Fruit fly (Drosophila melanogaster) whole organism, wandering third instar larva: ENCODE data around the gene CG43145.

Experiments used
- CG9705 ChIP-seq: fragments of 200-800 bp; sonication (Bioruptor generic); optimal IDR thresholded peaks from 2 replicates; lab custom pipeline; 2018; ENCODE audit warnings: missing biosample characterization, mild to moderate bottlenecking, missing genetic modification characterization
- pan ChIP-seq: fragments of >200 bp; optimal IDR thresholded peaks from 2 replicates; lab custom pipeline; 2017
- psq ChIP-seq: fragments of 200-800 bp; sonication (Bioruptor generic); optimal IDR thresholded peaks from 3 replicates; lab custom pipeline; 2017; ENCODE audit warnings: missing biosample characterization, mild to moderate bottlenecking, missing genetic modification characterization, moderate library complexity
- usp ChIP-seq: fragments of >200 bp; optimal IDR thresholded peaks from 2 replicates; lab custom pipeline; 2017; ENCODE audit warnings: missing biosample characterization, missing genetic modification characterization

- TF ChIP-seq pan (lab: Kevin White, UChicago) (no peak), usp (no peak), psq (GFP tag; lab: Kevin White, UChicago) (no peak), CG9705 (GFP tag; lab: Kevin White, UChicago) (no peak)
These were observed 3.9 kb upstream of the CG43145 start, which contains the start of gene CG3604 for dm6 chr2L:3697772-3698171.
